Worm (Caenorhabditis elegans): ENCODE data around the gene scl-21.

DNA sequence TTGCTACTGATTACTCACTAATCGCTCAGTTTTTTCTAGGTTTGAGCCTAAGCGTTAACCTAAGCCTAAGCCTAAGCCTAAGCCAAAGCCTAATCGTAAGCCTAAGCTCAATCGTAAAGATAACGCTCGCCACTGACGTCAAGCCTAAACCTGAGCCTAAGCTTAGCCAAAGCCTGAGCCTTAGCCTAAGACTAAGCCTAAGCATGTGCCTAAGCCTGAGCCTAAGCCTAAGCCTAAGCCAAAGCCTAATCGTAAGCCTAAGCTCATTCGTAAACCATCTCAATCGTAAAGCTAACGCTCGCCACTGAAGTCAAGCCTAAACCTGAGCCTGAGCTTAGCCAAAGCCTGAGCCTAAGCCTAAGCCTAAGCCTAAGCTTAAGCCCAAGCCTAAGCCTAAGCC is 48.0 kb upstream of the scl-21 start:
- TF ChIP-seq nhr-12 (tag; optimal IDR thresholded peaks at IDR 0.05) = no peak
- no peak for TF ChIP-seq pha-4 (tag; optimal IDR thresholded peaks at IDR 0.05)
- no peak for TF ChIP-seq pqm-1 (tag; optimal IDR thresholded peaks at IDR 0.05)
- TF ChIP-seq skn-1 (tag; optimal IDR thresholded peaks at IDR 0.05) = no peak
- no peak for TF ChIP-seq ceh-82 (tag; optimal IDR thresholded peaks at IDR 0.05)
- TF ChIP-seq lsy-12 (tag; optimal IDR thresholded peaks at IDR 0.05) = no peak
- no peak for TF ChIP-seq ama-1 (optimal IDR thresholded peaks at IDR 0.05)
- no peak for TF ChIP-seq snpc-4 (tag; optimal IDR thresholded peaks at IDR 0.05)
- TF ChIP-seq unc-39 (tag; optimal IDR thresholded peaks at IDR 0.05) = no peak

Data from whole organism, L3 larva.